Worm (Caenorhabditis elegans) whole organism, late embryonic: ENCODE results near the gene srx-101.

Source experiments
- F13H6.1 ChIP-seq: sonication (generic microtip); optimal IDR thresholded peaks from 2 replicates; lab custom pipeline; 2016; ENCODE audit warnings: missing genetic modification characterization, missing compliant biosample characterization
- ama-1 ChIP-seq: fragments of 150-350 bp; optimal IDR thresholded peaks from 2 replicates; lab custom pipeline; 2014
- dmd-4 ChIP-seq: sonication (generic microtip); optimal IDR thresholded peaks from 2 replicates; lab custom pipeline; 2016; ENCODE audit warnings: borderline replicate concordance, missing genetic modification characterization, missing compliant biosample characterization
- ets-4 ChIP-seq: sonication (generic microtip); optimal IDR thresholded peaks from 2 replicates; lab custom pipeline; 2016; ENCODE audit warnings: missing genetic modification characterization, missing compliant biosample characterization
- fkh-10 ChIP-seq: fragments of 150-350 bp; optimal IDR thresholded peaks from 2 replicates; lab custom pipeline; 2014; ENCODE audit warnings: missing biosample characterization, missing genetic modification reagents, missing genetic modification characterization
- hlh-30 ChIP-seq: sonication (generic microtip); optimal IDR thresholded peaks from 2 replicates; lab custom pipeline; 2017; ENCODE audit warnings: antibody characterized with exemption, missing genetic modification characterization, missing compliant biosample characterization; ENCODE audit not compliant: insufficient read depth
- hlh-6 ChIP-seq: sonication (generic microtip); optimal IDR thresholded peaks from 2 replicates; lab custom pipeline; 2016; ENCODE audit warnings: missing genotype, missing genetic modification characterization, missing compliant biosample characterization
- pag-3 ChIP-seq: sonication (generic microtip); optimal IDR thresholded peaks from 2 replicates; lab custom pipeline; 2016; ENCODE audit warnings: missing compliant biosample characterization, missing genetic modification characterization, borderline replicate concordance
- pat-9 ChIP-seq: fragments of 200-800 bp; sonication (Bioruptor generic); optimal IDR thresholded peaks from 2 replicates; lab custom pipeline; 2018; ENCODE audit warnings: mild to moderate bottlenecking, missing genetic modification characterization, moderate library complexity, missing compliant biosample characterization
- pha-4 ChIP-seq: fragments of 150-350 bp; optimal IDR thresholded peaks from 2 replicates; lab custom pipeline; 2018; ENCODE audit warnings: missing biosample characterization, missing genetic modification reagents, missing genetic modification characterization
- tbx-7 ChIP-seq: sonication (generic microtip); optimal IDR thresholded peaks from 2 replicates; lab custom pipeline; 2016; ENCODE audit warnings: missing genotype, missing genetic modification characterization, missing compliant biosample characterization
- unc-3 ChIP-seq, 2 experiments: fragments of 200-800 bp in 1 of 2; sonication (Bioruptor generic) in 1 of 2; sonication (generic microtip) in 1 of 2; conservative IDR thresholded peaks in 1 of 2; optimal IDR thresholded peaks in 1 of 2; 2 replicates each; pipeline versions ENCODE4 v1.3.6 to Lab custom; 2016 to 2022; ENCODE audit warnings: missing compliant biosample characterization in 2 of 2, missing genetic modification characterization in 2 of 2, missing genetic modification reagents in 1 of 2
- unc-42 ChIP-seq: sonication (generic microtip); optimal IDR thresholded peaks from 2 replicates; lab custom pipeline; 2016; ENCODE audit warnings: missing genotype, missing genetic modification characterization, missing compliant biosample characterization
- unc-86 ChIP-seq: sonication (generic microtip); optimal IDR thresholded peaks from 2 replicates; lab custom pipeline; 2016; ENCODE audit warnings: missing genetic modification characterization, missing compliant biosample characterization

- TF ChIP-seq pat-9 (tag; lab: Kevin White, UChicago) (no peak), ama-1 (lab: Kevin White, UChicago) (no peak), fkh-10 (GFP tag; lab: Kevin White, UChicago) (no peak), unc-3 (GFP tag; conservative IDR thresholded peaks at IDR 0.05; lab: Robert Waterston, UW) (no peak), unc-3 (tag; optimal IDR thresholded peaks at IDR 0.05; lab: Kevin White, UChicago) (no peak), F13H6.1 (no peak), pha-4 (tag; lab: Kevin White, UChicago) (no peak), dmd-4 (tag; lab: Kevin White, UChicago) (no peak), unc-42 (tag; lab: Kevin White, UChicago) (no peak), ets-4 (no peak), tbx-7 (tag; lab: Kevin White, UChicago) (no peak), unc-86 (no peak), hlh-30 (tag; lab: Kevin White, UChicago) (no peak), hlh-6 (tag; lab: Kevin White, UChicago) (no peak), pag-3 (tag; lab: Kevin White, UChicago) (no peak)
Observed at ce11 chrII:3663796-3664195, 26.8 kb downstream of the srx-101 start, which contains the start of gene F19B10.6.
